Fruit fly (Drosophila melanogaster) whole organism, embryonic: ENCODE results near the gene CG31178.

Experiments used
- B-H1 ChIP-seq: fragments of 200-800 bp; sonication (Bioruptor generic); IDR thresholded peaks from 3 replicates; pipeline ENCODE4 v1.3.6; 2022; ENCODE audit warnings: missing biosample characterization, missing genetic modification characterization
- CG10565 ChIP-seq: fragments of 200-800 bp; sonication (Bioruptor generic); optimal IDR thresholded peaks from 3 replicates; lab custom pipeline; 2016; ENCODE audit warnings: missing biosample characterization, mild to moderate bottlenecking, missing genetic modification characterization
- CG11093 ChIP-seq: fragments of 200-800 bp; sonication (Bioruptor generic); IDR thresholded peaks from 3 replicates; pipeline ENCODE4 v1.3.6; 2022; ENCODE audit warnings: missing biosample characterization, missing genetic modification characterization
- CG12104 ChIP-seq: fragments of 200-800 bp; sonication (Bioruptor generic); optimal IDR thresholded peaks from 3 replicates; lab custom pipeline; 2016; ENCODE audit warnings: missing biosample characterization, missing genetic modification characterization
- CG12659 ChIP-seq: fragments of 200-800 bp; sonication (Bioruptor generic); optimal IDR thresholded peaks from 3 replicates; lab custom pipeline; 2017; ENCODE audit warnings: mild to moderate bottlenecking, missing biosample characterization, missing genetic modification reagents, missing genetic modification characterization
- CG13123 ChIP-seq: fragments of 200-800 bp; sonication (Bioruptor generic); optimal IDR thresholded peaks from 2 replicates; lab custom pipeline; 2016; ENCODE audit warnings: missing biosample characterization, missing genetic modification characterization
- CG13296 ChIP-seq: fragments of 200-800 bp; sonication (Bioruptor generic); optimal IDR thresholded peaks from 3 replicates; lab custom pipeline; 2018; ENCODE audit warnings: missing biosample characterization, mild to moderate bottlenecking, missing genetic modification characterization
- CG14667 ChIP-seq: fragments of 200-800 bp; sonication (Bioruptor generic); IDR thresholded peaks from 2 replicates; pipeline ENCODE4 v1.3.6; 2022; ENCODE audit warnings: missing biosample characterization, missing genetic modification characterization
- CG16863 ChIP-seq: fragments of 200-800 bp; sonication (Bioruptor generic); optimal IDR thresholded peaks from 3 replicates; lab custom pipeline; 2016; ENCODE audit warnings: missing biosample characterization, missing genetic modification characterization
- CG17568 ChIP-seq: fragments of 200-800 bp; sonication (Bioruptor generic); optimal IDR thresholded peaks from 2 replicates; lab custom pipeline; 2018; ENCODE audit warnings: missing biosample characterization, mild to moderate bottlenecking, missing genetic modification characterization, moderate library complexity
- CG17829 ChIP-seq: fragments of 200-800 bp; optimal IDR thresholded peaks from 2 replicates; lab custom pipeline; 2019; ENCODE audit warnings: missing biosample characterization, mild to moderate bottlenecking, missing genetic modification characterization, moderate library complexity
- CG1832 ChIP-seq: fragments of 200-800 bp; sonication (Bioruptor generic); optimal IDR thresholded peaks from 2 replicates; lab custom pipeline; 2017; ENCODE audit warnings: missing biosample characterization, mild to moderate bottlenecking, missing genetic modification characterization, inconsistent platforms
- CG2120 ChIP-seq: fragments of 200-800 bp; sonication (Bioruptor generic); optimal IDR thresholded peaks from 3 replicates; lab custom pipeline; 2016; ENCODE audit warnings: missing biosample characterization, missing genetic modification characterization
- CG31365 ChIP-seq: fragments of 200-800 bp; sonication (Bioruptor generic); optimal IDR thresholded peaks from 2 replicates; lab custom pipeline; 2018; ENCODE audit warnings: missing biosample characterization, mild to moderate bottlenecking, missing genetic modification characterization
- CG34376 ChIP-seq: fragments of 200-800 bp; sonication (Bioruptor generic); optimal IDR thresholded peaks from 2 replicates; lab custom pipeline; 2018; ENCODE audit warnings: missing biosample characterization, mild to moderate bottlenecking, missing genetic modification characterization
- CG4282 ChIP-seq: fragments of 200-800 bp; sonication (Bioruptor generic); optimal IDR thresholded peaks from 2 replicates; lab custom pipeline; 2016; ENCODE audit warnings: missing biosample characterization, missing genetic modification characterization
- CG6683 ChIP-seq: fragments of 200-800 bp; sonication (Bioruptor generic); optimal IDR thresholded peaks from 2 replicates; lab custom pipeline; 2017; ENCODE audit warnings: missing biosample characterization, mild to moderate bottlenecking, missing genetic modification characterization, missing genetic modification reagents
- CG6854 ChIP-seq: fragments of 200-800 bp; sonication (Bioruptor generic); optimal IDR thresholded peaks from 3 replicates; lab custom pipeline; 2017; ENCODE audit warnings: missing biosample characterization, mild to moderate bottlenecking, missing genetic modification characterization
- Dip3 ChIP-seq: fragments of 200-800 bp; sonication (Bioruptor generic); optimal IDR thresholded peaks from 3 replicates; lab custom pipeline; 2016; ENCODE audit warnings: missing biosample characterization, missing genetic modification characterization
- Ets65A ChIP-seq: fragments of 200-800 bp; sonication (Bioruptor generic); peaks from one replicate; lab custom pipeline; 2016; ENCODE audit warnings: missing biosample characterization, missing genetic modification characterization
- Fer1 ChIP-seq: fragments of 200-800 bp; sonication (Bioruptor generic); optimal IDR thresholded peaks from 2 replicates; lab custom pipeline; 2017; ENCODE audit warnings: missing biosample characterization, mild to moderate bottlenecking, missing genetic modification characterization
- Hr78 ChIP-seq, 2 experiments: fragments of 200-800 bp in 1 of 2; fragments of >200 bp in 1 of 2; sonication (Bioruptor generic) in 1 of 2; optimal IDR thresholded peaks; 2 replicates each; lab custom pipeline; 2017 to 2019; ENCODE audit warnings: missing biosample characterization in 2 of 2, missing genetic modification characterization in 2 of 2, mild to moderate bottlenecking in 1 of 2, moderate library complexity in 1 of 2
- Lim3 ChIP-seq: fragments of 200-800 bp; sonication (Bioruptor generic); IDR thresholded peaks from 2 replicates; pipeline ENCODE4 v1.3.6; 2022; ENCODE audit warnings: missing biosample characterization, missing genetic modification characterization
- Sin3A ChIP-seq: fragments of >200 bp; optimal IDR thresholded peaks from 2 replicates; lab custom pipeline; 2018
- Sox100B ChIP-seq: fragments of 200-800 bp; sonication (Bioruptor generic); optimal IDR thresholded peaks from 3 replicates; lab custom pipeline; 2018; ENCODE audit warnings: missing biosample characterization, mild to moderate bottlenecking, missing genetic modification characterization
- Ssrp ChIP-seq: fragments of 200-800 bp; sonication (Bioruptor generic); optimal IDR thresholded peaks from 2 replicates; lab custom pipeline; 2018; ENCODE audit warnings: missing biosample characterization, mild to moderate bottlenecking, missing genetic modification characterization, moderate library complexity
- Taf1 ChIP-seq: fragments of 200-800 bp; sonication (Bioruptor generic); IDR thresholded peaks from 2 replicates; pipeline ENCODE4 v1.3.6; 2022; ENCODE audit warnings: missing biosample characterization, missing genetic modification characterization
- az2 ChIP-seq: fragments of 200-800 bp; sonication (Bioruptor generic); optimal IDR thresholded peaks from 3 replicates; lab custom pipeline; 2016; ENCODE audit warnings: missing biosample characterization, missing genetic modification characterization
- cg ChIP-seq: fragments of 200-800 bp; sonication (Bioruptor generic); optimal IDR thresholded peaks from 3 replicates; lab custom pipeline; 2019; ENCODE audit warnings: missing biosample characterization, mild to moderate bottlenecking, missing genetic modification characterization, moderate library complexity
- chif ChIP-seq, 2 experiments: fragments of 200-800 bp; sonication (Bioruptor generic); optimal IDR thresholded peaks; 3 replicates each; lab custom pipeline; 2016; ENCODE audit warnings: missing biosample characterization in 2 of 2, missing genetic modification characterization in 2 of 2
- danr ChIP-seq: fragments of 200-800 bp; sonication (Bioruptor generic); IDR thresholded peaks from 2 replicates; pipeline ENCODE4 v1.3.6; 2022; ENCODE audit warnings: missing biosample characterization, missing genetic modification characterization
- dmrt99B ChIP-seq: fragments of 200-800 bp; sonication (Bioruptor generic); optimal IDR thresholded peaks from 2 replicates; lab custom pipeline; 2018; ENCODE audit warnings: missing biosample characterization, mild to moderate bottlenecking, missing genetic modification characterization, moderate library complexity
- exex ChIP-seq: fragments of 200-800 bp; sonication (Bioruptor generic); optimal IDR thresholded peaks from 4 replicates; lab custom pipeline; 2018; ENCODE audit warnings: missing biosample characterization, mild to moderate bottlenecking, missing genetic modification characterization, moderate library complexity
- fd96Cb ChIP-seq: fragments of 200-800 bp; sonication (Bioruptor generic); optimal IDR thresholded peaks from 2 replicates; lab custom pipeline; 2018; ENCODE audit warnings: missing biosample characterization, mild to moderate bottlenecking, missing genetic modification characterization, moderate library complexity
- gfzf ChIP-seq: fragments of 200-800 bp; sonication (Bioruptor generic); optimal IDR thresholded peaks from 2 replicates; lab custom pipeline; 2016; ENCODE audit warnings: missing biosample characterization, mild to moderate bottlenecking, missing genetic modification characterization, moderate library complexity
- grn ChIP-seq: fragments of 200-800 bp; sonication (Bioruptor generic); optimal IDR thresholded peaks from 3 replicates; lab custom pipeline; 2017; ENCODE audit warnings: missing biosample characterization, missing genetic modification characterization
- kay ChIP-seq: fragments of 200-800 bp; sonication (Bioruptor generic); optimal IDR thresholded peaks from 2 replicates; lab custom pipeline; 2016; ENCODE audit warnings: missing biosample characterization, missing genetic modification characterization
- lmd ChIP-seq: fragments of 200-800 bp; sonication (Bioruptor generic); IDR thresholded peaks from 2 replicates; pipeline ENCODE4 v1.3.6; 2022; ENCODE audit warnings: missing biosample characterization, missing genetic modification characterization
- mam ChIP-seq: fragments of 200-800 bp; sonication (Bioruptor generic); optimal IDR thresholded peaks from 3 replicates; lab custom pipeline; 2016; ENCODE audit warnings: missing biosample characterization, missing genetic modification characterization
- odd ChIP-seq: fragments of 200-800 bp; sonication (Bioruptor generic); optimal IDR thresholded peaks from 2 replicates; lab custom pipeline; 2017; ENCODE audit warnings: missing biosample characterization, mild to moderate bottlenecking, missing genetic modification characterization
- otp ChIP-seq: fragments of 200-800 bp; sonication (Bioruptor generic); IDR thresholded peaks from 3 replicates; pipeline ENCODE4, ENCODE4 v1.3.6; 2022; ENCODE audit warnings: missing biosample characterization, missing genetic modification characterization
- pb ChIP-seq: fragments of 200-800 bp; sonication (Bioruptor generic); optimal IDR thresholded peaks from 3 replicates; lab custom pipeline; 2016; ENCODE audit warnings: missing biosample characterization, missing genetic modification characterization
- rib ChIP-seq: fragments of 200-800 bp; sonication (Bioruptor generic); IDR thresholded peaks from 2 replicates; pipeline ENCODE4 v1.3.6; 2022; ENCODE audit warnings: missing biosample characterization, missing genetic modification characterization
- salm ChIP-seq: fragments of 200-800 bp; sonication (Bioruptor generic); optimal IDR thresholded peaks from 2 replicates; lab custom pipeline; 2018; ENCODE audit warnings: missing biosample characterization, mild to moderate bottlenecking, missing genetic modification characterization
- scrt ChIP-seq: fragments of 200-800 bp; sonication (Bioruptor generic); optimal IDR thresholded peaks from 2 replicates; lab custom pipeline; 2018; ENCODE audit warnings: missing biosample characterization, mild to moderate bottlenecking, missing genetic modification characterization, moderate library complexity
- sd ChIP-seq: fragments of 200-800 bp; sonication (Bioruptor generic); optimal IDR thresholded peaks from 3 replicates; lab custom pipeline; 2018; ENCODE audit warnings: missing biosample characterization, mild to moderate bottlenecking, missing genetic modification characterization, moderate library complexity
- sug ChIP-seq: fragments of 200-800 bp; optimal IDR thresholded peaks from 2 replicates; lab custom pipeline; 2019; ENCODE audit warnings: missing biosample characterization, mild to moderate bottlenecking, missing genetic modification characterization, moderate library complexity
- trh ChIP-seq: fragments of 200-800 bp; sonication (Bioruptor generic); optimal IDR thresholded peaks from 2 replicates; lab custom pipeline; 2016; ENCODE audit warnings: missing biosample characterization, missing genetic modification characterization
- unpg ChIP-seq: fragments of 200-800 bp; sonication (Bioruptor generic); optimal IDR thresholded peaks from 3 replicates; lab custom pipeline; 2018; ENCODE audit warnings: missing biosample characterization, mild to moderate bottlenecking, missing genetic modification characterization, moderate library complexity
- zen ChIP-seq: fragments of 200-800 bp; sonication (Bioruptor generic); optimal IDR thresholded peaks from 3 replicates; lab custom pipeline; 2018; ENCODE audit warnings: missing biosample characterization, mild to moderate bottlenecking, missing genetic modification characterization, moderate library complexity
- zen2 ChIP-seq: fragments of 200-800 bp; sonication (Bioruptor generic); IDR thresholded peaks from 3 replicates; pipeline ENCODE4 v1.3.6; 2022; ENCODE audit warnings: missing biosample characterization, missing genetic modification characterization; ENCODE audit not compliant: partially characterized antibody

Gene CG31178

DNA sequence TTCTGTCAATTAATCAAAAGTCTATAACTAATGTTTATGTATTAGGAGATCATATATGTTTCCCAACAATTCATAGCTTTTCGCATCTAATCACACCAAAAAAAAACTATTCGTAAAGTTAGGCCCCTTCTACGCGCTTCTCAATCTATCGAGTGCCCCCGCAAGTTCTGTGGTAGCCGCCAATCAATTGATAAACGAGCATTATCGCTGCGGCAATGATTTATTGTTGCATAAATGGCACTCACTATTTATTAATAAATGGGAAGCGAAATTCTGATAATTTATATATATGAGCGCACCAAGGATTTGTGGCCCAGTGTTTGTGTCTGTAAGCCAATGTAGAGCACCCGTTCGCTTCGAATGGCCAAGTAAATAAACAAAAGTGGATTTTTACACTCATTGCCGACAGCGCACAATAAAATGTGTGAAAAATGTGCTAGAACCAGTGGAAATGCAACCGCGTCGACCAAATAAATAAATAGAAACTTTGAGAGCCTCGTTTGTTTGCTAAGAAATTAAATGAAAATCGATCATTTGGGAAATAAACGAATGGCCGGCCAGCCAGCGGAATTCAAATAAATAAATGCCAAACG lies 2.1 kb upstream of the CG31178 start (continued):
- TF ChIP-seq pb (no peak), az2 (GFP tag; lab: Kevin White, UChicago) (no peak), CG13296 (peak; percentile 4), gfzf (no peak), CG13123 (GFP tag; lab: Kevin White, UChicago) (no peak), lmd (GFP tag; lab: Robert Waterston, UW) (no peak), otp (GFP tag; lab: Robert Waterston, UW) (no peak), Taf1 (GFP tag; lab: Robert Waterston, UW) (no peak), Sox100B (GFP tag; lab: Kevin White, UChicago) (no peak), CG14667 (GFP tag; lab: Robert Waterston, UW) (no peak), scrt (GFP tag; lab: Kevin White, UChicago) (no peak), Fer1 (no peak), CG6683 (GFP tag; lab: Kevin White, UChicago) (no peak), unpg (no peak), rib (GFP tag; lab: Robert Waterston, UW) (no peak), danr (no peak), CG16863 (GFP tag; lab: Kevin White, UChicago) (no peak), sug (tag; lab: Kevin White, UChicago) (peak; percentile 42), CG11093 (no peak), mam (GFP tag; lab: Kevin White, UChicago) (no peak), B-H1 (no peak), CG6854 (no peak), fd96Cb (tag; lab: Kevin White, UChicago) (no peak), CG34376 (GFP tag; lab: Kevin White, UChicago) (no peak), odd (GFP tag; lab: Kevin White, UChicago) (no peak), dmrt99B (no peak), trh (GFP tag; lab: Kevin White, UChicago) (no peak), CG10565 (no peak), Dip3 (GFP tag; lab: Kevin White, UChicago) (no peak), CG1832 (GFP tag; lab: Kevin White, UChicago) (no peak), Sin3A (lab: Kevin White, UChicago) (no peak), Hr78 (GFP tag; optimal IDR thresholded peaks at IDR 0.05; lab: Kevin White, UChicago) (no peak), sd (tag; lab: Kevin White, UChicago) (peak; percentile 61), grn (GFP tag; lab: Kevin White, UChicago) (no peak), CG2120 (GFP tag; lab: Kevin White, UChicago) (no peak), zen2 (GFP tag; lab: Robert Waterston, UW) (no peak), CG17829 (tag; lab: Kevin White, UChicago) (peak; percentile 98), exex (tag; lab: Kevin White, UChicago) (peak; percentile 65), zen (no peak), chif (GFP tag; optimal IDR thresholded peaks at IDR 0.05; lab: Kevin White, UChicago) (no peak), kay (GFP tag; lab: Kevin White, UChicago) (no peak), CG12659 (GFP tag; lab: Kevin White, UChicago) (no peak), CG4282 (GFP tag; lab: Kevin White, UChicago) (no peak), cg (GFP tag; lab: Kevin White, UChicago) (no peak), Lim3 (GFP tag; lab: Robert Waterston, UW) (no peak), Ets65A (GFP tag; lab: Kevin White, UChicago) (peak; percentile 92), CG12104 (GFP tag; lab: Kevin White, UChicago) (no peak), Ssrp (no peak), CG31365 (tag; lab: Kevin White, UChicago) (no peak), CG17568 (peak; percentile 20), salm (tag; lab: Kevin White, UChicago) (peak; percentile 36)
